Fruit fly (Drosophila melanogaster) whole organism, embryonic: ENCODE measurements around the gene CG14036.

ENCODE experiments used
- CG10209 ChIP-seq: fragments of 200-800 bp; sonication (Bioruptor generic); optimal IDR thresholded peaks from 3 replicates; lab custom pipeline; 2017; ENCODE audit warnings: missing biosample characterization, mild to moderate bottlenecking, missing genetic modification characterization, missing genetic modification reagents
- CG10321 ChIP-seq: fragments of 200-800 bp; sonication (Bioruptor generic); IDR thresholded peaks from 2 replicates; pipeline ENCODE4 v1.3.6; 2022; ENCODE audit warnings: missing biosample characterization, missing genetic modification characterization
- CG10431 ChIP-seq: fragments of 200-800 bp; sonication (Bioruptor generic); optimal IDR thresholded peaks from 3 replicates; lab custom pipeline; 2018; ENCODE audit warnings: missing biosample characterization, mild to moderate bottlenecking, missing genetic modification characterization
- CG10565 ChIP-seq: fragments of 200-800 bp; sonication (Bioruptor generic); optimal IDR thresholded peaks from 3 replicates; lab custom pipeline; 2016; ENCODE audit warnings: missing biosample characterization, mild to moderate bottlenecking, missing genetic modification characterization
- CG12104 ChIP-seq: fragments of 200-800 bp; sonication (Bioruptor generic); optimal IDR thresholded peaks from 3 replicates; lab custom pipeline; 2016; ENCODE audit warnings: missing biosample characterization, missing genetic modification characterization
- CG1233 ChIP-seq: fragments of 200-800 bp; sonication (Bioruptor generic); optimal IDR thresholded peaks from 4 replicates; lab custom pipeline; 2018; ENCODE audit warnings: missing biosample characterization, mild to moderate bottlenecking, missing genetic modification characterization
- CG13296 ChIP-seq: fragments of 200-800 bp; sonication (Bioruptor generic); optimal IDR thresholded peaks from 3 replicates; lab custom pipeline; 2018; ENCODE audit warnings: missing biosample characterization, mild to moderate bottlenecking, missing genetic modification characterization
- CG15073 ChIP-seq: fragments of 200-800 bp; sonication (Bioruptor generic); optimal IDR thresholded peaks from 2 replicates; lab custom pipeline; 2016; ENCODE audit warnings: missing biosample characterization, missing genetic modification characterization
- CG15696 ChIP-seq: fragments of 200-800 bp; sonication (Bioruptor generic); optimal IDR thresholded peaks from 2 replicates; lab custom pipeline; 2019; ENCODE audit warnings: missing biosample characterization, mild to moderate bottlenecking, missing genetic modification characterization, moderate library complexity
- CG1647 ChIP-seq: fragments of 200-800 bp; sonication (Bioruptor generic); optimal IDR thresholded peaks from 3 replicates; lab custom pipeline; 2016; ENCODE audit warnings: missing biosample characterization, missing genetic modification characterization
- CG16815 ChIP-seq: fragments of 200-800 bp; sonication (Bioruptor generic); optimal IDR thresholded peaks from 3 replicates; lab custom pipeline; 2017; ENCODE audit warnings: missing biosample characterization, mild to moderate bottlenecking, missing genetic modification characterization
- CG17568 ChIP-seq: fragments of 200-800 bp; sonication (Bioruptor generic); optimal IDR thresholded peaks from 2 replicates; lab custom pipeline; 2018; ENCODE audit warnings: missing biosample characterization, mild to moderate bottlenecking, missing genetic modification characterization, moderate library complexity
- CG17912 ChIP-seq: fragments of 200-800 bp; sonication (Bioruptor generic); optimal IDR thresholded peaks from 2 replicates; lab custom pipeline; 2018; ENCODE audit warnings: missing biosample characterization, mild to moderate bottlenecking, missing genetic modification characterization
- CG1792 ChIP-seq: fragments of 200-800 bp; sonication (Bioruptor generic); optimal IDR thresholded peaks from 2 replicates; lab custom pipeline; 2016; ENCODE audit warnings: missing biosample characterization, missing genetic modification characterization
- CG18619 ChIP-seq: fragments of 200-800 bp; sonication (Bioruptor generic); optimal IDR thresholded peaks from 3 replicates; lab custom pipeline; 2017; ENCODE audit warnings: missing biosample characterization, mild to moderate bottlenecking, missing genetic modification characterization
- CG2129 ChIP-seq: fragments of 200-800 bp; sonication (Bioruptor generic); IDR thresholded peaks from 2 replicates; pipeline ENCODE4 v1.3.6; 2022; ENCODE audit warnings: missing biosample characterization, missing genetic modification characterization; ENCODE audit not compliant: partially characterized antibody
- CG3281 ChIP-seq: fragments of 200-800 bp; sonication (Bioruptor generic); optimal IDR thresholded peaks from 3 replicates; lab custom pipeline; 2017; ENCODE audit warnings: missing biosample characterization, mild to moderate bottlenecking, missing genetic modification characterization
- CG33557 ChIP-seq: fragments of 200-800 bp; sonication (Bioruptor generic); optimal IDR thresholded peaks from 2 replicates; lab custom pipeline; 2019; ENCODE audit warnings: missing biosample characterization, mild to moderate bottlenecking, missing genetic modification characterization, moderate library complexity
- CG3726 ChIP-seq: fragments of 200-800 bp; sonication (Bioruptor generic); IDR thresholded peaks from 3 replicates; pipeline ENCODE4, ENCODE4 v1.3.6; 2022; ENCODE audit warnings: missing biosample characterization, missing genetic modification characterization
- CG6254 ChIP-seq: fragments of 200-800 bp; sonication (Bioruptor generic); optimal IDR thresholded peaks from 3 replicates; lab custom pipeline; 2017; ENCODE audit warnings: mild to moderate bottlenecking, missing biosample characterization, missing genetic modification reagents, missing genetic modification characterization
- CG8290 ChIP-seq, 3 experiments: fragments of 200-800 bp; sonication (Bioruptor generic); optimal IDR thresholded peaks; 2 replicates each; lab custom pipeline; 2016 to 2019; ENCODE audit warnings: missing biosample characterization in 3 of 3, missing genetic modification characterization in 3 of 3, mild to moderate bottlenecking in 2 of 3, moderate library complexity in 1 of 3
- Chrac-16 ChIP-seq: fragments of 200-800 bp; sonication (Bioruptor generic); optimal IDR thresholded peaks from 3 replicates; lab custom pipeline; 2016; ENCODE audit warnings: missing biosample characterization, missing genetic modification characterization
- CkIIα-i1 ChIP-seq: fragments of 200-800 bp; sonication (Bioruptor generic); IDR thresholded peaks from 2 replicates; pipeline ENCODE4 v1.3.6; 2022; ENCODE audit warnings: missing biosample characterization, missing genetic modification characterization
- D19A ChIP-seq: fragments of 200-800 bp; optimal IDR thresholded peaks from 3 replicates; lab custom pipeline; 2019; ENCODE audit warnings: missing biosample characterization, mild to moderate bottlenecking, missing genetic modification characterization, moderate library complexity
- Dip2 ChIP-seq: fragments of 200-800 bp; sonication (Bioruptor generic); IDR thresholded peaks from 2 replicates; pipeline ENCODE4 v1.3.6; 2022; ENCODE audit warnings: missing biosample characterization, missing genetic modification characterization
- Ets65A ChIP-seq: fragments of 200-800 bp; sonication (Bioruptor generic); peaks from one replicate; lab custom pipeline; 2016; ENCODE audit warnings: missing biosample characterization, missing genetic modification characterization
- HLH54F ChIP-seq: fragments of 200-800 bp; sonication (Bioruptor generic); optimal IDR thresholded peaks from 3 replicates; lab custom pipeline; 2016; ENCODE audit warnings: missing biosample characterization, missing genetic modification characterization
- Hmr ChIP-seq: fragments of 200-800 bp; sonication (Bioruptor generic); optimal IDR thresholded peaks from 3 replicates; lab custom pipeline; 2017; ENCODE audit warnings: mild to moderate bottlenecking, missing biosample characterization, missing genetic modification reagents, missing genetic modification characterization
- Hr3 ChIP-seq: fragments of 200-800 bp; sonication (Bioruptor generic); optimal IDR thresholded peaks from 3 replicates; lab custom pipeline; 2016; ENCODE audit warnings: missing biosample characterization, missing genetic modification characterization
- Hr78 ChIP-seq, 2 experiments: fragments of 200-800 bp in 1 of 2; fragments of >200 bp in 1 of 2; sonication (Bioruptor generic) in 1 of 2; optimal IDR thresholded peaks; 2 replicates each; lab custom pipeline; 2017 to 2019; ENCODE audit warnings: missing biosample characterization in 2 of 2, missing genetic modification characterization in 2 of 2, mild to moderate bottlenecking in 1 of 2, moderate library complexity in 1 of 2
- PHDP ChIP-seq: fragments of 200-800 bp; sonication (Bioruptor generic); optimal IDR thresholded peaks from 3 replicates; lab custom pipeline; 2018; ENCODE audit warnings: missing biosample characterization, mild to moderate bottlenecking, missing genetic modification characterization, moderate library complexity
- ase ChIP-seq: fragments of 200-800 bp; sonication (Bioruptor generic); IDR thresholded peaks from 3 replicates; pipeline ENCODE4 v1.3.6; 2022; ENCODE audit warnings: missing biosample characterization, missing genetic modification characterization
- ash1 ChIP-seq: fragments of 200-800 bp; sonication (Bioruptor generic); optimal IDR thresholded peaks from 2 replicates; lab custom pipeline; 2018; ENCODE audit warnings: missing biosample characterization, mild to moderate bottlenecking, missing genetic modification characterization
- bowl ChIP-seq: fragments of 200-800 bp; sonication (Bioruptor generic); IDR thresholded peaks from 2 replicates; pipeline ENCODE4 v1.3.6; 2022; ENCODE audit warnings: missing biosample characterization, missing genetic modification characterization
- btn ChIP-seq: fragments of 200-800 bp; sonication (Bioruptor generic); optimal IDR thresholded peaks from 2 replicates; lab custom pipeline; 2016; ENCODE audit warnings: missing biosample characterization, missing genetic modification characterization
- cato ChIP-seq: fragments of 200-800 bp; sonication (Bioruptor generic); optimal IDR thresholded peaks from 2 replicates; lab custom pipeline; 2016; ENCODE audit warnings: missing biosample characterization, missing genetic modification characterization, borderline replicate concordance
- disco-r ChIP-seq: fragments of 200-800 bp; sonication (Bioruptor generic); optimal IDR thresholded peaks from 2 replicates; lab custom pipeline; 2016; ENCODE audit warnings: missing biosample characterization, missing genetic modification characterization
- dpn ChIP-seq, 2 experiments: fragments of 200-800 bp; sonication (Bioruptor generic); optimal IDR thresholded peaks; 3 replicates each; lab custom pipeline; 2016; ENCODE audit warnings: missing biosample characterization in 2 of 2, missing genetic modification characterization in 2 of 2
- ewg ChIP-seq: fragments of 200-800 bp; sonication (Bioruptor generic); optimal IDR thresholded peaks from 3 replicates; lab custom pipeline; 2017; ENCODE audit warnings: mild to moderate bottlenecking, missing biosample characterization, missing genetic modification reagents, missing genetic modification characterization
- gcm ChIP-seq: fragments of 200-800 bp; sonication (Bioruptor generic); optimal IDR thresholded peaks from 2 replicates; lab custom pipeline; 2019; ENCODE audit warnings: missing biosample characterization, mild to moderate bottlenecking, missing genetic modification characterization, moderate library complexity
- grau ChIP-seq: fragments of 200-800 bp; optimal IDR thresholded peaks from 3 replicates; lab custom pipeline; 2019; ENCODE audit warnings: missing biosample characterization, mild to moderate bottlenecking, missing genetic modification characterization, moderate library complexity
- h ChIP-seq: fragments of >200 bp; optimal IDR thresholded peaks from 2 replicates; lab custom pipeline; 2017
- klu ChIP-seq: fragments of 200-800 bp; sonication (Bioruptor generic); IDR thresholded peaks from 2 replicates; pipeline ENCODE4 v1.3.6; 2022; ENCODE audit warnings: missing biosample characterization, missing genetic modification characterization
- lbe ChIP-seq: fragments of 200-800 bp; sonication (Bioruptor generic); optimal IDR thresholded peaks from 2 replicates; lab custom pipeline; 2016; ENCODE audit warnings: missing biosample characterization, mild to moderate bottlenecking, missing genetic modification characterization
- nau ChIP-seq: fragments of 200-800 bp; sonication (Bioruptor generic); optimal IDR thresholded peaks from 3 replicates; lab custom pipeline; 2017; ENCODE audit warnings: missing biosample characterization, mild to moderate bottlenecking, missing genetic modification characterization, missing genetic modification reagents
- oc ChIP-seq: fragments of 200-800 bp; sonication (Bioruptor generic); optimal IDR thresholded peaks from 2 replicates; lab custom pipeline; 2018; ENCODE audit warnings: missing biosample characterization, mild to moderate bottlenecking, missing genetic modification characterization, moderate library complexity
- peb ChIP-seq: fragments of 200-800 bp; sonication (Bioruptor generic); IDR thresholded peaks from 2 replicates; pipeline ENCODE4 v1.3.6; 2022; ENCODE audit warnings: missing biosample characterization, missing genetic modification characterization
- row ChIP-seq: fragments of 200-800 bp; sonication (Bioruptor generic); IDR thresholded peaks from 3 replicates; pipeline ENCODE4 v1.3.6; 2022; ENCODE audit warnings: missing biosample characterization, missing genetic modification characterization
- toy ChIP-seq: fragments of 200-800 bp; sonication (Bioruptor generic); IDR thresholded peaks from 2 replicates; pipeline ENCODE4 v1.3.6; 2022; ENCODE audit warnings: missing biosample characterization, missing genetic modification characterization
- trem ChIP-seq: fragments of 200-800 bp; optimal IDR thresholded peaks from 3 replicates; lab custom pipeline; 2019; ENCODE audit warnings: missing biosample characterization, mild to moderate bottlenecking, missing genetic modification characterization, moderate library complexity

Gene CG14036

dm6 chr2L:5084586-5085257 lies 29.9 kb upstream of the CG14036 start (continued):
- TF ChIP-seq CG18619 (GFP tag; lab: Kevin White, UChicago) = peak; percentile 6
- no peak for TF ChIP-seq CG12104 (GFP tag; lab: Kevin White, UChicago)
- no peak for TF ChIP-seq CG13296 (GFP tag; lab: Kevin White, UChicago)
- TF ChIP-seq CG2129 (GFP tag; lab: Robert Waterston, UW) = no peak
- TF ChIP-seq peb (GFP tag; lab: Robert Waterston, UW) = no peak
- TF ChIP-seq CG10321 (GFP tag; lab: Robert Waterston, UW) = no peak
- no peak for TF ChIP-seq CG33557
- TF ChIP-seq CG15073 (GFP tag; lab: Kevin White, UChicago) = no peak
- TF ChIP-seq cato = no peak
- TF ChIP-seq PHDP = peak; percentile 19
- no peak for TF ChIP-seq Hr3 (GFP tag; lab: Kevin White, UChicago)
- no peak for TF ChIP-seq CG17912
- TF ChIP-seq CG10565 = no peak
- TF ChIP-seq CG8290 (GFP tag; optimal IDR thresholded peaks at IDR 0.05; lab: Kevin White, UChicago) = no peak
- TF ChIP-seq CG8290 (tag; optimal IDR thresholded peaks at IDR 0.05; lab: Kevin White, UChicago) = no peak
- no peak for TF ChIP-seq CG1233 (GFP tag; lab: Kevin White, UChicago)
- no peak for TF ChIP-seq D19A (tag; lab: Kevin White, UChicago)
- TF ChIP-seq gcm (GFP tag; lab: Kevin White, UChicago) = no peak
- TF ChIP-seq CG3281 = no peak
- TF ChIP-seq trem = no peak
- TF ChIP-seq lbe (GFP tag; lab: Kevin White, UChicago) = no peak
- TF ChIP-seq CG10209 (GFP tag; lab: Kevin White, UChicago) = no peak
- no peak for TF ChIP-seq Hr78 (GFP tag; optimal IDR thresholded peaks at IDR 0.05; lab: Kevin White, UChicago)
- TF ChIP-seq CG1792 (GFP tag; lab: Kevin White, UChicago) = no peak
- no peak for TF ChIP-seq ash1 (GFP tag; lab: Kevin White, UChicago)
- TF ChIP-seq CG1647 (GFP tag; lab: Kevin White, UChicago) = no peak
- TF ChIP-seq toy = no peak
- TF ChIP-seq nau = no peak
- no peak for TF ChIP-seq dpn (GFP tag; optimal IDR thresholded peaks at IDR 0.05; lab: Kevin White, UChicago)
- no peak for TF ChIP-seq h
- no peak for TF ChIP-seq Ets65A (GFP tag; lab: Kevin White, UChicago)
- no peak for TF ChIP-seq CkIIα-i1 (GFP tag; lab: Robert Waterston, UW)
- no peak for TF ChIP-seq klu (GFP tag; lab: Robert Waterston, UW)
- TF ChIP-seq bowl (GFP tag; lab: Robert Waterston, UW) = no peak
- TF ChIP-seq oc (tag; lab: Kevin White, UChicago) = no peak
- TF ChIP-seq grau = peak; percentile 62
- TF ChIP-seq CG10431 (GFP tag; lab: Kevin White, UChicago) = no peak
- TF ChIP-seq Dip2 (GFP tag; lab: Robert Waterston, UW) = no peak
- no peak for TF ChIP-seq ewg (GFP tag; lab: Kevin White, UChicago)
- peak; percentile 74 for TF ChIP-seq Hmr (GFP tag; lab: Kevin White, UChicago)
- no peak for TF ChIP-seq CG3726 (GFP tag; lab: Robert Waterston, UW)
- 0 out of 3 replicates have a peak, but pooled peaks have one; percentile 30 for TF ChIP-seq row (GFP tag; lab: Robert Waterston, UW)
- TF ChIP-seq ase (GFP tag; lab: Robert Waterston, UW) = no peak
- TF ChIP-seq CG6254 (GFP tag; lab: Kevin White, UChicago) = no peak
- no peak for TF ChIP-seq Chrac-16 (GFP tag; lab: Kevin White, UChicago)
- TF ChIP-seq CG16815 (GFP tag; lab: Kevin White, UChicago) = no peak
- no peak for TF ChIP-seq HLH54F (GFP tag; lab: Kevin White, UChicago)
- no peak for TF ChIP-seq CG15696 (tag; lab: Kevin White, UChicago)
- TF ChIP-seq disco-r = no peak
- no peak for TF ChIP-seq CG17568 (GFP tag; lab: Kevin White, UChicago)
- TF ChIP-seq btn (GFP tag; lab: Kevin White, UChicago) = no peak
